Worm (Caenorhabditis elegans): ENCODE measurements around the gene unc-26.

ce11 chrIV:13243375-13243774, 28.9 kb downstream of the unc-26 start, which contains the start of gene JC8.4:
- TF ChIP-seq klf-2 (GFP tag; conservative IDR thresholded peaks at IDR 0.05), result no peak
- TF ChIP-seq T22C8.4 (GFP tag; IDR thresholded peaks at IDR 0.05), result no peak

All from whole organism, midembryonic.